Worm (Caenorhabditis elegans): Measurements from ENCODE around the gene D1022.2.

DNA sequence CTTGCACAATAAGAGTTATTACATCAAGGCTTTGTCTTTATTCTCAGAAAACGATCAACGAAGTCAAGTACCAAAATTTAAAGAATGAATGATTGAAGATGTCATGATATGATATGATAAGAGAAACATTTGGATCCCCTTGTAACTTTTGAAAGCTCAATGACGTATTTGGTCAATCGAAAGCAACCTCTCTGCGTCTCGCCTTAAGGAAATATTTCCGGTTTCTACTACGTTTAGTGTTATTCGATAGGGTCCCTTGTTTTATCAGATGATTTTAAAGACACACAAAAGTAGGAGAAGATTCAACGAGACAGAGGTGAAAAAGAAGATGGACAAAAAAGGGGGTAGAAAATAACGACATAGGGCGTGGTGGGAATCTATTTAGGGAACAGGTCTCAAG lies 46.0 kb upstream of the D1022.2 start:
- TF ChIP-seq fkh-6 (tag; optimal IDR thresholded peaks at IDR 0.05) (no peak), C38D4.7 (GFP tag; optimal IDR thresholded peaks at IDR 0.05) (no peak), hlh-30 (tag; optimal IDR thresholded peaks at IDR 0.05; ENCODE audit: insufficient read depth) (no peak), ceh-9 (tag; optimal IDR thresholded peaks at IDR 0.05) (no peak), ahr-1 (tag; optimal IDR thresholded peaks at IDR 0.05) (no peak), unc-55 (GFP tag; optimal IDR thresholded peaks at IDR 0.05) (no peak)

All from whole organism, late embryonic.